In genomic region chr3R:7902313-7902872, dm6 we compare ENCODE assay signal across 2 fruit fly cellular contexts.
A peak's percentile ranks its signal among the peaks of the same experiment; 100 is the strongest.
TF ChIP-seq lines count a peak whose summit lies in the region.

TSS of gene mRpS9 (minus strand) at chr3R:7902667.

- TF ChIP-seq CTCF in whole organism, embryonic (GFP tag; optimal IDR thresholded peaks at IDR 0.05; lab: Kevin White, UChicago), result no peak

TF ChIP-seq in whole organism, adult, 20 proteins besides CTCF, POLR2A, EP300 and RAD21:
- TF ChIP-seq cic (GFP tag; optimal IDR thresholded peaks at IDR 0.05; lab: Kevin White, UChicago) (no peak), CG7045 (GFP tag; optimal IDR thresholded peaks at IDR 0.05; lab: Kevin White, UChicago) (no peak), CG11617 (GFP tag; optimal IDR thresholded peaks at IDR 0.05; lab: Kevin White, UChicago) (no peak), CG7101 (tag; optimal IDR thresholded peaks at IDR 0.05; lab: Kevin White, UChicago) (peak; percentile 25), CG33017 (tag; optimal IDR thresholded peaks at IDR 0.05; lab: Kevin White, UChicago) (no peak), Mnt (GFP tag; optimal IDR thresholded peaks at IDR 0.05; lab: Kevin White, UChicago) (no peak), bab1 (GFP tag; optimal IDR thresholded peaks at IDR 0.05; lab: Kevin White, UChicago) (peak; percentile 24)
TF ChIP-seq in whole organism, adult: peak in this region for 2.

TF ChIP-seq in whole organism, embryonic, 481 proteins besides CTCF, POLR2A, EP300 and RAD21:
- TF ChIP-seq trem (tag; optimal IDR thresholded peaks at IDR 0.05; lab: Kevin White, UChicago), result peak; percentile 17
- peak; percentile 30; the same call in 1 of the 3 replicates for TF ChIP-seq CG34224 (GFP tag; IDR thresholded peaks at IDR 0.05; lab: Robert Waterston, UW; ENCODE audit: partially characterized antibody)
- TF ChIP-seq fd96Cb (tag; optimal IDR thresholded peaks at IDR 0.05; lab: Kevin White, UChicago), result no peak
- TF ChIP-seq crp (GFP tag; optimal IDR thresholded peaks at IDR 0.05; lab: Kevin White, UChicago), result peak; percentile 86 to 98
- 0 out of 2 replicates have a peak, but pooled peaks have one; percentile 8 for TF ChIP-seq Scr (GFP tag; IDR thresholded peaks at IDR 0.05; lab: Robert Waterston, UW; ENCODE audit: partially characterized antibody)
- peak; percentile 36 for TF ChIP-seq pzg (GFP tag; optimal IDR thresholded peaks at IDR 0.05; lab: Kevin White, UChicago)
- TF ChIP-seq gfzf (GFP tag; optimal IDR thresholded peaks at IDR 0.05; lab: Kevin White, UChicago), result peak; percentile 12
- peak in 1 of 2 experiments; percentile 91 for TF ChIP-seq Pdp1 (GFP tag; optimal IDR thresholded peaks at IDR 0.05; lab: Kevin White, UChicago)
- no peak for TF ChIP-seq CG10565 (GFP tag; optimal IDR thresholded peaks at IDR 0.05; lab: Kevin White, UChicago)
- no peak for TF ChIP-seq jing (GFP tag; optimal IDR thresholded peaks at IDR 0.05; lab: Kevin White, UChicago)
- peak; percentile 91 for TF ChIP-seq E2f2 (GFP tag; IDR thresholded peaks at IDR 0.05; lab: Robert Waterston, UW)
- peak; percentile 43; the same call in 1 of the 2 replicates for TF ChIP-seq CG13287 (GFP tag; IDR thresholded peaks at IDR 0.05; lab: Robert Waterston, UW; ENCODE audit: partially characterized antibody)
- TF ChIP-seq Awh (GFP tag; IDR thresholded peaks at IDR 0.05; lab: Robert Waterston, UW), result no peak
- peak; percentile 88 for TF ChIP-seq Dp (GFP tag; optimal IDR thresholded peaks at IDR 0.05; lab: Kevin White, UChicago)
- peak; percentile 97 for TF ChIP-seq CG17385 (GFP tag; optimal IDR thresholded peaks at IDR 0.05; lab: Kevin White, UChicago)
- TF ChIP-seq CG10267 (tag; optimal IDR thresholded peaks at IDR 0.05; lab: Kevin White, UChicago), result peak; percentile 85
- peak; percentile 14 for TF ChIP-seq bigmax (GFP tag; optimal IDR thresholded peaks at IDR 0.05; lab: Kevin White, UChicago)
- peak; percentile 61 for TF ChIP-seq MESR4 (GFP tag; optimal IDR thresholded peaks at IDR 0.05; lab: Kevin White, UChicago)
- peak; percentile 63 for TF ChIP-seq Med (GFP tag; lab: Kevin White, UChicago)
- peak; percentile 89 for TF ChIP-seq MBD-R2 (GFP tag; IDR thresholded peaks at IDR 0.05; lab: Robert Waterston, UW)
- TF ChIP-seq stwl (tag; optimal IDR thresholded peaks at IDR 0.05; lab: Kevin White, UChicago), result peak; percentile 8
- TF ChIP-seq YL-1 (GFP tag; optimal IDR thresholded peaks at IDR 0.05; lab: Kevin White, UChicago), result peak; percentile 24
- no peak for TF ChIP-seq CG14860 (GFP tag; IDR thresholded peaks at IDR 0.05; lab: Robert Waterston, UW; ENCODE audit: partially characterized antibody)
- TF ChIP-seq CG4617 (GFP tag; optimal IDR thresholded peaks at IDR 0.05; lab: Kevin White, UChicago; ENCODE audit: borderline replicate concordance), result peak; percentile 17
